Fruit fly (Drosophila melanogaster) whole organism, pupa: Measurements from ENCODE around the gene Tengl3.

Source experiments
- CG12605 ChIP-seq: fragments of 200-800 bp; sonication (Bioruptor generic); IDR thresholded peaks from 2 replicates; pipeline ENCODE4 v1.3.6; 2022; ENCODE audit warnings: missing biosample characterization, missing genetic modification characterization
- CG13204 ChIP-seq: fragments of 200-800 bp; sonication (Bioruptor generic); optimal IDR thresholded peaks from 2 replicates; lab custom pipeline; 2018; ENCODE audit warnings: missing biosample characterization, mild to moderate bottlenecking, missing genetic modification characterization, moderate library complexity
- CG14655 ChIP-seq: fragments of 200-800 bp; sonication (Bioruptor generic); optimal IDR thresholded peaks from 3 replicates; lab custom pipeline; 2017; ENCODE audit warnings: mild to moderate bottlenecking, missing biosample characterization, missing genetic modification reagents, missing genetic modification characterization
- CG15710 ChIP-seq: fragments of 200-800 bp; sonication (Bioruptor generic); optimal IDR thresholded peaks from 2 replicates; lab custom pipeline; 2018; ENCODE audit warnings: missing biosample characterization, mild to moderate bottlenecking, missing genetic modification characterization, moderate library complexity
- CG17806 ChIP-seq: fragments of 200-800 bp; sonication (Bioruptor generic); optimal IDR thresholded peaks from 2 replicates; lab custom pipeline; 2018; ENCODE audit warnings: missing biosample characterization, mild to moderate bottlenecking, missing genetic modification characterization, moderate library complexity
- CG32121 ChIP-seq: fragments of 200-800 bp; sonication (Bioruptor generic); IDR thresholded peaks from 2 replicates; pipeline ENCODE4 v1.3.6; 2022; ENCODE audit warnings: missing biosample characterization, missing genetic modification characterization
- CG34367 ChIP-seq: fragments of 200-800 bp; sonication (Bioruptor generic); optimal IDR thresholded peaks from 2 replicates; lab custom pipeline; 2018; ENCODE audit warnings: missing biosample characterization, mild to moderate bottlenecking, missing genetic modification characterization
- CG4496 ChIP-seq: fragments of 200-800 bp; sonication (Bioruptor generic); IDR thresholded peaks from 3 replicates; pipeline ENCODE4 v1.3.6; 2022; ENCODE audit warnings: missing biosample characterization, missing genetic modification characterization
- CG8159 ChIP-seq: fragments of 200-800 bp; sonication (Bioruptor generic); optimal IDR thresholded peaks from 3 replicates; lab custom pipeline; 2018; ENCODE audit warnings: missing biosample characterization, mild to moderate bottlenecking, missing genetic modification characterization, moderate library complexity
- CG8301 ChIP-seq: fragments of 200-800 bp; sonication (Bioruptor generic); optimal IDR thresholded peaks from 2 replicates; lab custom pipeline; 2018; ENCODE audit warnings: missing biosample characterization, mild to moderate bottlenecking, missing genetic modification characterization
- CG9948 ChIP-seq: fragments of 200-800 bp; sonication (Bioruptor generic); optimal IDR thresholded peaks from 2 replicates; lab custom pipeline; 2018; ENCODE audit warnings: missing biosample characterization, mild to moderate bottlenecking, missing genetic modification characterization, moderate library complexity
- D1 ChIP-seq: fragments of 200-800 bp; sonication (Bioruptor generic); optimal IDR thresholded peaks from 2 replicates; lab custom pipeline; 2018; ENCODE audit warnings: missing biosample characterization, mild to moderate bottlenecking, missing genetic modification characterization, moderate library complexity
- EcR ChIP-seq: fragments of 200-800 bp; sonication (Bioruptor generic); optimal IDR thresholded peaks from 3 replicates; lab custom pipeline; 2019; ENCODE audit warnings: missing biosample characterization, missing genetic modification characterization, mild to moderate bottlenecking, moderate library complexity, missing genetic modification reagents
- Ets98B ChIP-seq: fragments of 200-800 bp; sonication (Bioruptor generic); IDR thresholded peaks from 2 replicates; pipeline ENCODE4 v1.3.6; 2022; ENCODE audit warnings: missing biosample characterization, missing genetic modification characterization
- Pif1A ChIP-seq: fragments of 200-800 bp; sonication (Bioruptor generic); optimal IDR thresholded peaks from 3 replicates; lab custom pipeline; 2016; ENCODE audit warnings: missing biosample characterization, missing genetic modification characterization
- Pif1B ChIP-seq: fragments of 200-800 bp; sonication (Bioruptor generic); optimal IDR thresholded peaks from 3 replicates; lab custom pipeline; 2016; ENCODE audit warnings: missing biosample characterization, missing genetic modification characterization
- Snoo ChIP-seq: fragments of 200-800 bp; sonication (Bioruptor generic); optimal IDR thresholded peaks from 3 replicates; lab custom pipeline; 2017; ENCODE audit warnings: missing biosample characterization, mild to moderate bottlenecking, missing genetic modification characterization, inconsistent platforms
- fd96Ca ChIP-seq: fragments of 200-800 bp; sonication (Bioruptor generic); IDR thresholded peaks from 3 replicates; pipeline ENCODE4 v1.3.6; 2022; ENCODE audit warnings: missing biosample characterization, missing genetic modification characterization
- gl ChIP-seq: fragments of 200-800 bp; sonication (Bioruptor generic); optimal IDR thresholded peaks from 2 replicates; lab custom pipeline; 2018; ENCODE audit warnings: missing biosample characterization, mild to moderate bottlenecking, missing genetic modification characterization
- rn ChIP-seq: fragments of 200-800 bp; sonication (Bioruptor generic); IDR thresholded peaks from 2 replicates; pipeline ENCODE4 v1.3.6; 2022; ENCODE audit warnings: missing biosample characterization, missing genetic modification characterization

Tengl3 gene

dm6 chr2L:2263142-2263541, 25.1 kb upstream of the Tengl3 start, which contains the start of gene CG4270:
Gene CG4270 (plus strand): TSS chr2L:2263442.
- TF ChIP-seq fd96Ca (GFP tag; lab: Robert Waterston, UW) (no peak), EcR (GFP tag; lab: Kevin White, UChicago) (no peak), Snoo (tag; lab: Kevin White, UChicago) (no peak), CG34367 (tag; lab: Kevin White, UChicago) (no peak), CG8301 (tag; lab: Kevin White, UChicago) (no peak), Ets98B (GFP tag; lab: Robert Waterston, UW) (no peak), CG17806 (no peak), CG13204 (GFP tag; lab: Kevin White, UChicago) (no peak), CG4496 (GFP tag; lab: Robert Waterston, UW) (no peak), Pif1B (GFP tag; lab: Kevin White, UChicago) (no peak)

dm6 chr2L:2254950-2255349, 16.9 kb upstream of the Tengl3 start, which contains the start of gene Send1:
Gene Send1 (minus strand): TSS chr2L:2255050.
- no peak for TF ChIP-seq CG13204 (GFP tag; lab: Kevin White, UChicago)
- TF ChIP-seq Pif1A = no peak
- TF ChIP-seq CG15710 (tag; lab: Kevin White, UChicago) = no peak
- no peak for TF ChIP-seq CG8301 (tag; lab: Kevin White, UChicago)
- no peak for TF ChIP-seq CG12605
- TF ChIP-seq CG34367 (tag; lab: Kevin White, UChicago) = no peak
- TF ChIP-seq Snoo (tag; lab: Kevin White, UChicago) = no peak
- no peak for TF ChIP-seq CG9948 (tag; lab: Kevin White, UChicago)
- TF ChIP-seq rn (GFP tag; lab: Robert Waterston, UW) = no peak
- no peak for TF ChIP-seq Ets98B (GFP tag; lab: Robert Waterston, UW)
- TF ChIP-seq fd96Ca (GFP tag; lab: Robert Waterston, UW) = no peak
- no peak for TF ChIP-seq gl (tag; lab: Kevin White, UChicago)
- no peak for TF ChIP-seq CG32121 (GFP tag; lab: Robert Waterston, UW)
- TF ChIP-seq Pif1B (GFP tag; lab: Kevin White, UChicago) = no peak
- no peak for TF ChIP-seq D1 (tag; lab: Kevin White, UChicago)
- TF ChIP-seq CG17806 = no peak

- TF ChIP-seq CG8159 (no peak), D1 (tag; lab: Kevin White, UChicago) (no peak), Pif1B (GFP tag; lab: Kevin White, UChicago) (no peak), CG13204 (GFP tag; lab: Kevin White, UChicago) (no peak), fd96Ca (GFP tag; lab: Robert Waterston, UW) (no peak), EcR (GFP tag; lab: Kevin White, UChicago) (no peak), Pif1A (no peak), CG4496 (GFP tag; lab: Robert Waterston, UW) (no peak), CG12605 (no peak), CG9948 (tag; lab: Kevin White, UChicago) (no peak), rn (GFP tag; lab: Robert Waterston, UW) (no peak), CG14655 (GFP tag; lab: Kevin White, UChicago) (no peak), CG17806 (no peak), CG32121 (GFP tag; lab: Robert Waterston, UW) (no peak)
Measured at dm6 chr2L:2252745-2253144, 14.7 kb upstream of the Tengl3 start, which contains the start of gene CG17234. Gene CG17234 (plus strand): TSS chr2L:2253045.

dm6 chr2L:2252241-2252640, 14.2 kb upstream of the Tengl3 start, which contains the start of gene CG17239:
Gene CG17239 (minus strand): TSS chr2L:2252341.
- TF ChIP-seq Pif1B (GFP tag; lab: Kevin White, UChicago) (no peak), CG9948 (tag; lab: Kevin White, UChicago) (no peak), CG17806 (no peak), CG12605 (no peak), CG8301 (tag; lab: Kevin White, UChicago) (no peak), CG34367 (tag; lab: Kevin White, UChicago) (no peak), rn (GFP tag; lab: Robert Waterston, UW) (no peak), CG13204 (GFP tag; lab: Kevin White, UChicago) (no peak), CG15710 (tag; lab: Kevin White, UChicago) (no peak), CG4496 (GFP tag; lab: Robert Waterston, UW) (no peak), Snoo (tag; lab: Kevin White, UChicago) (no peak), D1 (tag; lab: Kevin White, UChicago) (no peak), CG14655 (GFP tag; lab: Kevin White, UChicago) (no peak)

DNA sequence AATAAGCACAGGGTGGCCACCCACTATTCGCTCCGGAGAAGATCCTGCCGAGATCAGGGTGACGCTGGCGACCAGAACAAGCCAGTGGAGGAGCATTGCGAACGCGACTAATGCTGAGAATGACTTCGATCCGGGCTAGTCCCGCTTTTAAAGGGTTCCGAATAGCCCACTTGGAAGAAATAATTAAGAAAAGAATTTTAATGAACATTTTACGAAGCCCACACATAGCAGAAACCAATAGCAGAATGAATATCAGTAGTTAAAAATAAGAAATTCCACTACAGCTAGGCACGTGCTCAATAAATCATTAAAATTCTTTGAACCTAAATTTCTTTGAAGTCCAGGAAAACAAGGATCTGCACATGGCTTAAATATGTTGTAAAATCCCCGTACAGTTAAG, 13.1 kb upstream of the Tengl3 start, which contains the start of gene Ser12:
Gene Ser12 (minus strand): TSS at position 101 of the 400 bp plus-strand sequence.
- TF ChIP-seq gl (tag; lab: Kevin White, UChicago) (no peak), Snoo (tag; lab: Kevin White, UChicago) (no peak), CG13204 (GFP tag; lab: Kevin White, UChicago) (no peak), CG4496 (GFP tag; lab: Robert Waterston, UW) (no peak), CG9948 (tag; lab: Kevin White, UChicago) (no peak), D1 (tag; lab: Kevin White, UChicago) (no peak)
- TF ChIP-seq, all 21 proteins: peak for 0

DNA sequence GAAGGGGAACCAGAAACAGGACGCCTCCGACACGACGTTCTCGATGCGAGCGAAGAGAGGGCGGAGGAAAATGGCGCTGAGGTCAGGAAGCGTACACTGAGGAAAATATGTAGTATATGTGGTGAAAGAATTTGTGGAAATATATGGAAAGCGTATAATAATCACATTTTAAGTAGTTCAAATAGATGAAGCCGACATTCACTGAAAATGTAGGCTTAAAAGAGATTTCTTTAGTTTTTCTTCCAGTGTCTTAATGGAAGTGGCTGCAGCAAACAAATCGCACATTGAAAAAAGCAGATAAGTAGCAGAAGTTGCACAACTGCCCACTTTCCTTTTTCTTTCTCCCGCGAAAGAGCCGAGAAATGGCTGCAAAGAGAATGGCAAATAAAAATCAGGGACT, 11.5 kb upstream of the Tengl3 start:
- TF ChIP-seq gl (tag; lab: Kevin White, UChicago) = no peak
- no peak for TF ChIP-seq Ets98B (GFP tag; lab: Robert Waterston, UW)
- no peak for TF ChIP-seq CG14655 (GFP tag; lab: Kevin White, UChicago)
- 0 out of 3 replicates have a peak, but pooled peaks have one; percentile 25 for TF ChIP-seq fd96Ca (GFP tag; lab: Robert Waterston, UW)
- peak; percentile 36 for TF ChIP-seq CG8159
- TF ChIP-seq, all 21 proteins: peak for 2
